Fruit fly (Drosophila melanogaster): ENCODE results near the gene CG32712.

DNA sequence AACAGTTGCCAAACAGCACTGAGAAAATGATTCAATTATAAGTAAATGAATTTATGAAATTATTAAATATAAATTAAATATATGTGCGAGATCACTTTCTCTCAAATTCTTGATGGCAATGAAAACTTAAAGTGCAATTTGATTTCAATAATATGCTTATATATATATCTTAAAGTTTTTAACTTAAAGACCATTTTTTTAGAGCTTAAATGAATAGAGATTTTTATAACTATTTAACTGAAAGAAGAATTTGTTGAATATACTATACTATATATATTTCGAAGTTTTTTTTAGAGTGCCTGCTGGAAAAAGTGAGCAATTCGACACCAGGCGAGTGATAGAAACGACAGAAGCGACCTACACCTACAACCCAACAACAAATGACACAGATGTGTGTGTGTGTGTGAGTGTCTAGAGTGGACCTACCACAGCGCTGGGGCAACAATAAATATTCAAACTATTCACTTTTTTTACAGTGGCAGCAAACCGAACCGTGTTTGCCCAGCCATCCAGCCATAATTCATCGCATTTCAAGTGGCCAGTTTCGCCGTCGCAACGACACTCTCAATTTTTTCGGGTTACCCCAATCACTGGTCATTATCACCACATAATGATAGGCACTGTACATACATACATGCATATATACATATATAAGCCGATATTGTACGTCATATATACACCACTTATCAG is 11.4 kb upstream of the CG32712 start:
- no peak for TF ChIP-seq CG8478 (optimal IDR thresholded peaks at IDR 0.05)
- TF ChIP-seq CTCF (optimal IDR thresholded peaks at IDR 0.05): no peak

Data from S2 (cell line).